Fruit fly (Drosophila melanogaster) whole organism, embryonic: ENCODE measurements around the gene CG14043.

Source experiments
- Antp ChIP-seq: fragments of 200-800 bp; sonication (Bioruptor generic); optimal IDR thresholded peaks from 3 replicates; lab custom pipeline; 2016; ENCODE audit warnings: missing biosample characterization, missing genetic modification characterization
- Atf6 ChIP-seq: fragments of 200-800 bp; sonication (Bioruptor generic); IDR thresholded peaks from 2 replicates; pipeline ENCODE4 v1.3.6; 2022; ENCODE audit warnings: missing biosample characterization, missing genetic modification characterization
- CG10267 ChIP-seq: fragments of 200-800 bp; sonication (Bioruptor generic); optimal IDR thresholded peaks from 2 replicates; lab custom pipeline; 2018; ENCODE audit warnings: missing biosample characterization, mild to moderate bottlenecking, missing genetic modification characterization, moderate library complexity
- CG10321 ChIP-seq: fragments of 200-800 bp; sonication (Bioruptor generic); IDR thresholded peaks from 2 replicates; pipeline ENCODE4 v1.3.6; 2022; ENCODE audit warnings: missing biosample characterization, missing genetic modification characterization
- CG10979 ChIP-seq: fragments of 200-800 bp; sonication (Bioruptor generic); optimal IDR thresholded peaks from 2 replicates; lab custom pipeline; 2018; ENCODE audit warnings: missing biosample characterization, mild to moderate bottlenecking, missing genetic modification characterization, moderate library complexity
- CG12104 ChIP-seq: fragments of 200-800 bp; sonication (Bioruptor generic); optimal IDR thresholded peaks from 3 replicates; lab custom pipeline; 2016; ENCODE audit warnings: missing biosample characterization, missing genetic modification characterization
- CG13287 ChIP-seq: fragments of 200-800 bp; sonication (Bioruptor generic); IDR thresholded peaks from 2 replicates; pipeline ENCODE4 v1.3.6; 2022; ENCODE audit warnings: missing biosample characterization, missing genetic modification characterization; ENCODE audit not compliant: partially characterized antibody
- CG14860 ChIP-seq: fragments of 200-800 bp; sonication (Bioruptor generic); IDR thresholded peaks from 3 replicates; pipeline ENCODE4 v1.3.6; 2022; ENCODE audit warnings: missing biosample characterization, missing genetic modification characterization; ENCODE audit not compliant: partially characterized antibody
- CG15514 ChIP-seq: fragments of 200-800 bp; sonication (Bioruptor generic); optimal IDR thresholded peaks from 3 replicates; lab custom pipeline; 2017; ENCODE audit warnings: missing biosample characterization, missing genetic modification characterization, mild to moderate bottlenecking, moderate library complexity, missing genetic modification reagents
- CG15696 ChIP-seq: fragments of 200-800 bp; sonication (Bioruptor generic); optimal IDR thresholded peaks from 2 replicates; lab custom pipeline; 2019; ENCODE audit warnings: missing biosample characterization, mild to moderate bottlenecking, missing genetic modification characterization, moderate library complexity
- CG16815 ChIP-seq: fragments of 200-800 bp; sonication (Bioruptor generic); optimal IDR thresholded peaks from 3 replicates; lab custom pipeline; 2017; ENCODE audit warnings: missing biosample characterization, mild to moderate bottlenecking, missing genetic modification characterization
- CG17328 ChIP-seq: fragments of 200-800 bp; sonication (Bioruptor generic); IDR thresholded peaks from 2 replicates; pipeline ENCODE4 v1.3.6; 2022; ENCODE audit warnings: missing biosample characterization, missing genetic modification characterization
- CG17361 ChIP-seq: fragments of 200-800 bp; sonication (Bioruptor generic); IDR thresholded peaks from 3 replicates; pipeline ENCODE4 v1.3.6; 2022; ENCODE audit warnings: missing biosample characterization, missing genetic modification characterization
- CG18262 ChIP-seq: fragments of 200-800 bp; optimal IDR thresholded peaks from 3 replicates; lab custom pipeline; 2019; ENCODE audit warnings: missing biosample characterization, mild to moderate bottlenecking, missing genetic modification characterization, moderate library complexity
- CG2129 ChIP-seq: fragments of 200-800 bp; sonication (Bioruptor generic); IDR thresholded peaks from 2 replicates; pipeline ENCODE4 v1.3.6; 2022; ENCODE audit warnings: missing biosample characterization, missing genetic modification characterization; ENCODE audit not compliant: partially characterized antibody
- CG2678 ChIP-seq: fragments of 200-800 bp; sonication (Bioruptor generic); optimal IDR thresholded peaks from 3 replicates; lab custom pipeline; 2019; ENCODE audit warnings: missing biosample characterization, mild to moderate bottlenecking, missing genetic modification characterization, moderate library complexity
- CG31224 ChIP-seq: fragments of 200-800 bp; sonication (Bioruptor generic); IDR thresholded peaks from 2 replicates; pipeline ENCODE4 v1.3.6; 2022; ENCODE audit warnings: missing biosample characterization, missing genetic modification characterization
- CG32532 ChIP-seq: fragments of 200-800 bp; sonication (Bioruptor generic); IDR thresholded peaks from 2 replicates; pipeline ENCODE4 v1.3.6; 2022; ENCODE audit warnings: missing biosample characterization, missing genetic modification characterization
- CG32767 ChIP-seq: fragments of 200-800 bp; sonication (Bioruptor generic); IDR thresholded peaks from 2 replicates; pipeline ENCODE4 v1.3.6; 2022; ENCODE audit warnings: missing biosample characterization, missing genetic modification characterization
- CG3995 ChIP-seq: fragments of 200-800 bp; sonication (Bioruptor generic); optimal IDR thresholded peaks from 3 replicates; lab custom pipeline; 2016; ENCODE audit warnings: missing biosample characterization, missing genetic modification characterization
- CG4820 ChIP-seq: fragments of 200-800 bp; sonication (Bioruptor generic); optimal IDR thresholded peaks from 3 replicates; lab custom pipeline; 2016; ENCODE audit warnings: missing biosample characterization, missing genetic modification characterization
- CG6654 ChIP-seq: fragments of 200-800 bp; sonication (Bioruptor generic); optimal IDR thresholded peaks from 2 replicates; lab custom pipeline; 2017; ENCODE audit warnings: missing biosample characterization, mild to moderate bottlenecking, missing genetic modification characterization
- CG6813 ChIP-seq: fragments of 200-800 bp; sonication (Bioruptor generic); optimal IDR thresholded peaks from 2 replicates; lab custom pipeline; 2017; ENCODE audit warnings: missing biosample characterization, missing genetic modification characterization, mild to moderate bottlenecking, moderate library complexity, missing genetic modification reagents
- CG9609 ChIP-seq: fragments of 200-800 bp; sonication (Bioruptor generic); optimal IDR thresholded peaks from 3 replicates; lab custom pipeline; 2016; ENCODE audit warnings: missing biosample characterization, missing genetic modification characterization
- CG9932 ChIP-seq: fragments of 200-800 bp; sonication (Bioruptor generic); IDR thresholded peaks from 2 replicates; pipeline ENCODE4 v1.3.6; 2022; ENCODE audit warnings: missing biosample characterization, missing genetic modification characterization
- Kr ChIP-seq: fragments of 200-800 bp; sonication (Bioruptor generic); optimal IDR thresholded peaks from 2 replicates; lab custom pipeline; 2017; ENCODE audit warnings: missing biosample characterization, mild to moderate bottlenecking, missing genetic modification characterization
- Lpt ChIP-seq: fragments of >200 bp; optimal IDR thresholded peaks from 2 replicates; lab custom pipeline; 2018; ENCODE audit warnings: missing biosample characterization, missing genetic modification characterization
- NFAT ChIP-seq: fragments of 200-800 bp; sonication (Bioruptor generic); IDR thresholded peaks from 2 replicates; pipeline ENCODE4 v1.3.6; 2022; ENCODE audit warnings: missing biosample characterization, missing genetic modification characterization
- Side ChIP-seq: fragments of 200-800 bp; sonication (Bioruptor generic); optimal IDR thresholded peaks from 2 replicates; lab custom pipeline; 2016; ENCODE audit warnings: missing biosample characterization, missing genetic modification characterization
- Sox102F ChIP-seq: fragments of 200-800 bp; sonication (Bioruptor generic); optimal IDR thresholded peaks from 2 replicates; lab custom pipeline; 2018; ENCODE audit warnings: missing biosample characterization, mild to moderate bottlenecking, missing genetic modification characterization, moderate library complexity
- Stat92E ChIP-seq, 3 experiments: fragments of >200 bp in 2 of 3; fragments of 200-800 bp in 1 of 3; sonication (Bioruptor generic) in 1 of 3; optimal IDR thresholded peaks; 2 replicates each; lab custom pipeline; 2017 to 2019; ENCODE audit warnings: missing biosample characterization in 3 of 3, missing genetic modification characterization in 3 of 3, mild to moderate bottlenecking in 1 of 3, moderate library complexity in 1 of 3
- ac ChIP-seq: fragments of 200-800 bp; sonication (Bioruptor generic); optimal IDR thresholded peaks from 3 replicates; lab custom pipeline; 2017; ENCODE audit warnings: missing biosample characterization, mild to moderate bottlenecking, missing genetic modification characterization
- bab2 ChIP-seq: fragments of 200-800 bp; sonication (Bioruptor generic); optimal IDR thresholded peaks from 2 replicates; lab custom pipeline; 2016; ENCODE audit warnings: missing biosample characterization, missing genetic modification characterization
- dimm ChIP-seq: fragments of 200-800 bp; sonication (Bioruptor generic); IDR thresholded peaks from 2 replicates; pipeline ENCODE4 v1.3.6; 2022; ENCODE audit warnings: missing biosample characterization, missing genetic modification characterization
- dmrt99B ChIP-seq: fragments of 200-800 bp; sonication (Bioruptor generic); optimal IDR thresholded peaks from 2 replicates; lab custom pipeline; 2018; ENCODE audit warnings: missing biosample characterization, mild to moderate bottlenecking, missing genetic modification characterization, moderate library complexity
- gsb-n ChIP-seq: fragments of 200-800 bp; sonication (Bioruptor generic); optimal IDR thresholded peaks from 3 replicates; lab custom pipeline; 2018; ENCODE audit warnings: missing biosample characterization, mild to moderate bottlenecking, missing genetic modification characterization
- gt ChIP-seq: fragments of 200-800 bp; sonication (Bioruptor generic); IDR thresholded peaks from 2 replicates; pipeline ENCODE4 v1.3.6; 2022; ENCODE audit warnings: missing biosample characterization, missing genetic modification characterization
- hkb ChIP-seq, 2 experiments: fragments of 200-800 bp in 1 of 2; fragments of >200 bp in 1 of 2; sonication (Bioruptor generic) in 1 of 2; IDR thresholded peaks in 1 of 2; optimal IDR thresholded peaks in 1 of 2; 2 replicates each; pipeline versions ENCODE4 v1.3.6 to Lab custom; 2017 to 2022; ENCODE audit warnings: missing biosample characterization in 1 of 2, missing genetic modification characterization in 1 of 2
- kay ChIP-seq: fragments of 200-800 bp; sonication (Bioruptor generic); optimal IDR thresholded peaks from 2 replicates; lab custom pipeline; 2016; ENCODE audit warnings: missing biosample characterization, missing genetic modification characterization
- prd ChIP-seq, 3 experiments: fragments of >200 bp in 2 of 3; fragments of 200-800 bp in 1 of 3; sonication (Bioruptor generic) in 1 of 3; optimal IDR thresholded peaks in 2 of 3; IDR thresholded peaks in 1 of 3; 2 replicates in 2 of 3; 3 replicates in 1 of 3; pipeline versions ENCODE4 v1.3.6 to Lab custom; 2017 to 2022; ENCODE audit warnings: missing biosample characterization in 1 of 3, missing genetic modification characterization in 1 of 3
- pros ChIP-seq: fragments of 200-800 bp; sonication (Bioruptor generic); optimal IDR thresholded peaks from 3 replicates; lab custom pipeline; 2019; ENCODE audit warnings: missing biosample characterization, mild to moderate bottlenecking, missing genetic modification characterization, moderate library complexity
- rib ChIP-seq: fragments of 200-800 bp; sonication (Bioruptor generic); IDR thresholded peaks from 2 replicates; pipeline ENCODE4 v1.3.6; 2022; ENCODE audit warnings: missing biosample characterization, missing genetic modification characterization
- sim ChIP-seq: fragments of 200-800 bp; sonication (Bioruptor generic); IDR thresholded peaks from 2 replicates; pipeline ENCODE4 v1.3.6; 2022; ENCODE audit warnings: missing biosample characterization, missing genetic modification characterization
- slbo ChIP-seq: fragments of 200-800 bp; sonication (Bioruptor generic); IDR thresholded peaks from 2 replicates; pipeline ENCODE4 v1.3.6; 2022; ENCODE audit warnings: missing biosample characterization, missing genetic modification characterization
- slou ChIP-seq: fragments of 200-800 bp; sonication (Bioruptor generic); optimal IDR thresholded peaks from 3 replicates; lab custom pipeline; 2016; ENCODE audit warnings: missing biosample characterization, missing genetic modification characterization
- sqz ChIP-seq: fragments of 200-800 bp; sonication (Bioruptor generic); optimal IDR thresholded peaks from 3 replicates; lab custom pipeline; 2018; ENCODE audit warnings: missing biosample characterization, mild to moderate bottlenecking, missing genetic modification characterization
- tio ChIP-seq: fragments of 200-800 bp; sonication (Bioruptor generic); optimal IDR thresholded peaks from 2 replicates; lab custom pipeline; 2017; ENCODE audit warnings: missing biosample characterization, missing genetic modification characterization, inconsistent platforms
- tup ChIP-seq: fragments of 200-800 bp; sonication (Bioruptor generic); optimal IDR thresholded peaks from 2 replicates; lab custom pipeline; 2016; ENCODE audit warnings: missing biosample characterization, mild to moderate bottlenecking, missing genetic modification characterization, moderate library complexity
- zf30C ChIP-seq: fragments of 200-800 bp; sonication (Bioruptor generic); optimal IDR thresholded peaks from 3 replicates; lab custom pipeline; 2018; ENCODE audit warnings: missing biosample characterization, mild to moderate bottlenecking, missing genetic modification characterization

The CG14043 gene

dm6 chr2L:4976988-4977551 lies 5.6 kb downstream of the CG14043 start, which contains the start of the genes Gmd and CG3792 (continued):
- TF ChIP-seq slbo (GFP tag; lab: Robert Waterston, UW) (peak; percentile 98), kay (GFP tag; lab: Kevin White, UChicago) (peak; percentile 96), CG10979 (peak; percentile 92), CG10321 (peak; percentile 81), gt (peak; percentile 87), hkb (optimal IDR thresholded peaks at IDR 0.05; lab: Kevin White, UChicago) (peak; percentile 17), hkb (GFP tag; IDR thresholded peaks at IDR 0.05; lab: Robert Waterston, UW) (peak; percentile 96), CG3995 (GFP tag; lab: Kevin White, UChicago) (peak; percentile 85), CG17361 (peak; percentile 98), dimm (peak; percentile 84), zf30C (GFP tag; lab: Kevin White, UChicago) (peak; percentile 2), CG2678 (peak; percentile 97), CG6654 (GFP tag; lab: Kevin White, UChicago) (peak; percentile 81), ac (GFP tag; lab: Kevin White, UChicago) (peak; percentile 73), Side (GFP tag; lab: Kevin White, UChicago) (peak; percentile 92), CG13287 (GFP tag; lab: Robert Waterston, UW) (peak; percentile 92), CG31224 (GFP tag; lab: Robert Waterston, UW) (peak; percentile 93), pros (peak; percentile 64), CG4820 (GFP tag; lab: Kevin White, UChicago) (peak; percentile 95), gsb-n (tag; lab: Kevin White, UChicago) (peak; percentile 93), CG12104 (GFP tag; lab: Kevin White, UChicago) (peak; percentile 93), CG2129 (GFP tag; lab: Robert Waterston, UW) (peak; percentile 56), Lpt (no peak), NFAT (peak; percentile 94), rib (peak; percentile 96), prd (optimal IDR thresholded peaks at IDR 0.05; lab: Kevin White, UChicago) (no peak), prd (GFP tag; IDR thresholded peaks at IDR 0.05; lab: Robert Waterston, UW) (peak; percentile 97), Stat92E (GFP tag; optimal IDR thresholded peaks at IDR 0.05; lab: Kevin White, UChicago) (peak in 1 of 3 experiments; percentile 82), CG16815 (peak; percentile 93), dmrt99B (tag; lab: Kevin White, UChicago) (no peak), CG9609 (GFP tag; lab: Kevin White, UChicago) (peak; percentile 91), CG10267 (tag; lab: Kevin White, UChicago) (peak; percentile 98), Atf6 (GFP tag; lab: Robert Waterston, UW) (peak; percentile 97), sim (peak; percentile 94), CG9932 (peak; percentile 98), slou (GFP tag; lab: Kevin White, UChicago) (peak; percentile 92), sqz (peak; percentile 91), Sox102F (peak; percentile 94), CG6813 (peak; percentile 92), tio (GFP tag; lab: Kevin White, UChicago) (no peak), CG18262 (peak; percentile 97), bab2 (GFP tag; lab: Kevin White, UChicago) (peak; percentile 91), Antp (GFP tag; lab: Kevin White, UChicago) (peak; percentile 95), CG15696 (tag; lab: Kevin White, UChicago) (peak; percentile 96), CG32767 (peak; percentile 95), CG32532 (peak; percentile 97), CG17328 (GFP tag; lab: Robert Waterston, UW) (peak; percentile 97), CG15514 (GFP tag; lab: Kevin White, UChicago) (peak; percentile 88), CG14860 (GFP tag; lab: Robert Waterston, UW) (peak; percentile 92), Kr (GFP tag; lab: Kevin White, UChicago) (no peak), tup (GFP tag; lab: Kevin White, UChicago) (peak; percentile 78)
